Fruit fly (Drosophila melanogaster) whole organism, pupa: ENCODE data around the gene CG31913.

ENCODE experiments used
- CG10348 ChIP-seq: fragments of 200-800 bp; sonication (Bioruptor generic); IDR thresholded peaks from 2 replicates; pipeline ENCODE4 v1.3.6; 2022; ENCODE audit warnings: missing biosample characterization, missing genetic modification characterization
- CG13204 ChIP-seq: fragments of 200-800 bp; sonication (Bioruptor generic); optimal IDR thresholded peaks from 2 replicates; lab custom pipeline; 2018; ENCODE audit warnings: missing biosample characterization, mild to moderate bottlenecking, missing genetic modification characterization, moderate library complexity
- CG14655 ChIP-seq: fragments of 200-800 bp; sonication (Bioruptor generic); optimal IDR thresholded peaks from 3 replicates; lab custom pipeline; 2017; ENCODE audit warnings: mild to moderate bottlenecking, missing biosample characterization, missing genetic modification reagents, missing genetic modification characterization
- CG15710 ChIP-seq: fragments of 200-800 bp; sonication (Bioruptor generic); optimal IDR thresholded peaks from 2 replicates; lab custom pipeline; 2018; ENCODE audit warnings: missing biosample characterization, mild to moderate bottlenecking, missing genetic modification characterization, moderate library complexity
- CG17806 ChIP-seq: fragments of 200-800 bp; sonication (Bioruptor generic); optimal IDR thresholded peaks from 2 replicates; lab custom pipeline; 2018; ENCODE audit warnings: missing biosample characterization, mild to moderate bottlenecking, missing genetic modification characterization, moderate library complexity
- CG32121 ChIP-seq: fragments of 200-800 bp; sonication (Bioruptor generic); IDR thresholded peaks from 2 replicates; pipeline ENCODE4 v1.3.6; 2022; ENCODE audit warnings: missing biosample characterization, missing genetic modification characterization
- CG4496 ChIP-seq: fragments of 200-800 bp; sonication (Bioruptor generic); IDR thresholded peaks from 3 replicates; pipeline ENCODE4 v1.3.6; 2022; ENCODE audit warnings: missing biosample characterization, missing genetic modification characterization
- CG8159 ChIP-seq: fragments of 200-800 bp; sonication (Bioruptor generic); optimal IDR thresholded peaks from 3 replicates; lab custom pipeline; 2018; ENCODE audit warnings: missing biosample characterization, mild to moderate bottlenecking, missing genetic modification characterization, moderate library complexity
- CG8301 ChIP-seq: fragments of 200-800 bp; sonication (Bioruptor generic); optimal IDR thresholded peaks from 2 replicates; lab custom pipeline; 2018; ENCODE audit warnings: missing biosample characterization, mild to moderate bottlenecking, missing genetic modification characterization
- D1 ChIP-seq: fragments of 200-800 bp; sonication (Bioruptor generic); optimal IDR thresholded peaks from 2 replicates; lab custom pipeline; 2018; ENCODE audit warnings: missing biosample characterization, mild to moderate bottlenecking, missing genetic modification characterization, moderate library complexity
- EcR ChIP-seq: fragments of 200-800 bp; sonication (Bioruptor generic); optimal IDR thresholded peaks from 3 replicates; lab custom pipeline; 2019; ENCODE audit warnings: missing biosample characterization, missing genetic modification characterization, mild to moderate bottlenecking, moderate library complexity, missing genetic modification reagents
- Ets98B ChIP-seq: fragments of 200-800 bp; sonication (Bioruptor generic); IDR thresholded peaks from 2 replicates; pipeline ENCODE4 v1.3.6; 2022; ENCODE audit warnings: missing biosample characterization, missing genetic modification characterization
- fd96Ca ChIP-seq: fragments of 200-800 bp; sonication (Bioruptor generic); IDR thresholded peaks from 3 replicates; pipeline ENCODE4 v1.3.6; 2022; ENCODE audit warnings: missing biosample characterization, missing genetic modification characterization
- gl ChIP-seq: fragments of 200-800 bp; sonication (Bioruptor generic); optimal IDR thresholded peaks from 2 replicates; lab custom pipeline; 2018; ENCODE audit warnings: missing biosample characterization, mild to moderate bottlenecking, missing genetic modification characterization

DNA sequence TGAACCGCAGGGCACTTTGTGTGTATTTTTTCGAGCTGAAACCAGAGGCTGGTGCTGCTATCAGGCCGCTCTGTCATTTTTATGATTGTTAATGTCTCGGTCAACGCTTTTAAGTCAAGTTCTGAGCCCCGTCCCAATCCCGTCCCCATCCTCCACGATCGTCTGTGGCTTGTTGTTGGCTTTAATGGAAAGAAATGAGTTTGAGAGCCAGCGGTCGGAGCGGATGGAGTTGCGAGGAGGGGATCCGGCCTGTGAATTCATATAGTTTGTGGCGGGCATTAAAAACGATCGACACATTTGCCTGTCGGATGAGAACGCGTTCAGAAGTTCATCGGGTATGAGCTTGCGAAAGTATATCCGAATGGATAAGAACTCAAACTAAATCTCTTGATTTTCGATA lies 38.0 kb upstream of the CG31913 start, which contains the start of gene CG11029:
- TF ChIP-seq CG17806 (tag; lab: Kevin White, UChicago) (no peak), D1 (no peak), CG4496 (no peak), Ets98B (GFP tag; lab: Robert Waterston, UW) (no peak), CG13204 (GFP tag; lab: Kevin White, UChicago) (peak; percentile 43), gl (tag; lab: Kevin White, UChicago) (no peak), CG15710 (tag; lab: Kevin White, UChicago) (no peak), CG32121 (no peak), CG8159 (tag; lab: Kevin White, UChicago) (no peak), CG10348 (GFP tag; lab: Robert Waterston, UW) (no peak), CG8301 (tag; lab: Kevin White, UChicago) (no peak), EcR (GFP tag; lab: Kevin White, UChicago) (peak; percentile 84), fd96Ca (no peak), CG14655 (GFP tag; lab: Kevin White, UChicago) (no peak)
